Worm (Caenorhabditis elegans) whole organism, L4 larva: Measurements from ENCODE around the gene prx-1.

Source experiments
- ama-1 ChIP-seq: fragments of 150-350 bp; optimal IDR thresholded peaks from 2 replicates; lab custom pipeline; 2014; ENCODE audit warnings: inconsistent platforms, mixed read lengths
- ceh-32 ChIP-seq: sonication (generic microtip); optimal IDR thresholded peaks from 2 replicates; lab custom pipeline; 2016; ENCODE audit warnings: mild to moderate bottlenecking, missing genetic modification characterization, missing compliant biosample characterization; ENCODE audit not compliant: poor library complexity
- ceh-82 ChIP-seq: sonication (generic microtip); optimal IDR thresholded peaks from 2 replicates; lab custom pipeline; 2017; ENCODE audit warnings: missing biosample characterization, missing genetic modification characterization
- daf-8 ChIP-seq: fragments of 200-800 bp; sonication (Bioruptor generic); IDR thresholded peaks from 2 replicates; pipeline ENCODE4 v1.3.6; 2022; ENCODE audit warnings: missing genetic modification characterization, missing compliant biosample characterization
- dmd-6 ChIP-seq: fragments of 200-800 bp; sonication (Bioruptor generic); IDR thresholded peaks from 2 replicates; pipeline ENCODE4 v1.3.6; 2022; ENCODE audit warnings: missing genetic modification reagents, missing genetic modification characterization, missing compliant biosample characterization
- fkh-10 ChIP-seq: fragments of 150-350 bp; optimal IDR thresholded peaks from 2 replicates; lab custom pipeline; 2014; ENCODE audit warnings: missing biosample characterization, missing genetic modification reagents, missing genetic modification characterization
- fos-1 ChIP-seq: fragments of 150-350 bp; optimal IDR thresholded peaks from 2 replicates; lab custom pipeline; 2014; ENCODE audit warnings: missing biosample characterization, missing genetic modification characterization
- hlh-30 ChIP-seq: sonication (generic microtip); optimal IDR thresholded peaks from 2 replicates; lab custom pipeline; 2017; ENCODE audit warnings: antibody characterized with exemption, mild to moderate bottlenecking, missing genetic modification characterization, missing compliant biosample characterization; ENCODE audit not compliant: insufficient read depth
- lin-13 ChIP-seq: fragments of 150-350 bp; optimal IDR thresholded peaks from 2 replicates; lab custom pipeline; 2014; ENCODE audit warnings: missing biosample characterization, missing genetic modification reagents, missing genetic modification characterization
- lin-39 ChIP-seq: fragments of 150-350 bp; optimal IDR thresholded peaks from 2 replicates; lab custom pipeline; 2014; ENCODE audit warnings: missing biosample characterization, missing genetic modification reagents, missing genetic modification characterization
- mes-2 ChIP-seq: sonication (generic microtip); optimal IDR thresholded peaks from 2 replicates; lab custom pipeline; 2016; ENCODE audit warnings: missing genotype, mild to moderate bottlenecking, missing genetic modification characterization, missing compliant biosample characterization; ENCODE audit not compliant: poor library complexity, severe bottlenecking
- nhr-77 ChIP-seq: fragments of 150-350 bp; optimal IDR thresholded peaks from 2 replicates; lab custom pipeline; 2014; ENCODE audit warnings: missing biosample characterization, missing genetic modification characterization
- ztf-11 ChIP-seq: fragments of 150-350 bp; optimal IDR thresholded peaks from 2 replicates; lab custom pipeline; 2014; ENCODE audit warnings: missing biosample characterization, missing genetic modification characterization

ce11 chrX:14347573-14347972, 33.8 kb downstream of the prx-1 start, which contains the start of gene K04G11.3:
- TF ChIP-seq dmd-6 (GFP tag; lab: Robert Waterston, UW) (no peak), lin-13 (no peak), nhr-77 (no peak), ztf-11 (no peak), lin-39 (tag; lab: Kevin White, UChicago) (no peak), fos-1 (tag; lab: Kevin White, UChicago) (no peak), ceh-82 (tag; lab: Kevin White, UChicago) (no peak), daf-8 (no peak), fkh-10 (GFP tag; lab: Kevin White, UChicago) (no peak), hlh-30 (tag; lab: Kevin White, UChicago) (no peak), ama-1 (no peak), ceh-32 (tag; lab: Kevin White, UChicago) (no peak), mes-2 (tag; lab: Kevin White, UChicago) (no peak)
